Worm (Caenorhabditis elegans) whole organism, late embryonic: Measurements from ENCODE around the gene ttr-31.

Experiments used
- C08G9.2 ChIP-seq: sonication (generic microtip); optimal IDR thresholded peaks from 2 replicates; lab custom pipeline; 2016; ENCODE audit warnings: mild to moderate bottlenecking, missing genetic modification characterization, moderate library complexity, missing compliant biosample characterization
- C38D4.7 ChIP-seq: fragments of 200-800 bp; sonication (Bioruptor generic); optimal IDR thresholded peaks from 2 replicates; lab custom pipeline; 2018; ENCODE audit warnings: mild to moderate bottlenecking, missing genetic modification characterization, moderate library complexity, missing compliant biosample characterization
- K02D7.2 ChIP-seq: sonication (generic microtip); optimal IDR thresholded peaks from 2 replicates; lab custom pipeline; 2017; ENCODE audit warnings: mild to moderate bottlenecking, missing genetic modification characterization, missing compliant biosample characterization
- K09A11.1 ChIP-seq: sonication (generic microtip); optimal IDR thresholded peaks from 2 replicates; lab custom pipeline; 2017; ENCODE audit warnings: antibody characterized with exemption, mild to moderate bottlenecking, missing genetic modification characterization, missing compliant biosample characterization; ENCODE audit not compliant: insufficient read depth
- T23F11.4 ChIP-seq: fragments of 200-800 bp; sonication (Bioruptor generic); optimal IDR thresholded peaks from 2 replicates; lab custom pipeline; 2018; ENCODE audit warnings: mild to moderate bottlenecking, missing genetic modification characterization, missing compliant biosample characterization
- ceh-14 ChIP-seq: sonication (generic microtip); optimal IDR thresholded peaks from 2 replicates; lab custom pipeline; 2016; ENCODE audit warnings: missing genotype, missing genetic modification characterization, missing compliant biosample characterization
- ceh-19 ChIP-seq: fragments of 200-800 bp; sonication (Bioruptor generic); optimal IDR thresholded peaks from 2 replicates; lab custom pipeline; 2018; ENCODE audit warnings: mild to moderate bottlenecking, missing genetic modification characterization, missing compliant biosample characterization
- ceh-2 ChIP-seq: sonication (generic microtip); optimal IDR thresholded peaks from 2 replicates; lab custom pipeline; 2016; ENCODE audit warnings: missing genotype, missing genetic modification characterization, missing compliant biosample characterization
- ceh-22 ChIP-seq: sonication (generic microtip); optimal IDR thresholded peaks from 2 replicates; lab custom pipeline; 2017; ENCODE audit warnings: missing biosample characterization, missing genetic modification characterization
- ceh-30 ChIP-seq: fragments of 150-350 bp; optimal IDR thresholded peaks from 2 replicates; lab custom pipeline; 2014; ENCODE audit warnings: missing biosample characterization, missing genetic modification characterization
- ceh-31 ChIP-seq: sonication (generic microtip); optimal IDR thresholded peaks from 2 replicates; lab custom pipeline; 2016; ENCODE audit warnings: missing genetic modification characterization, missing compliant biosample characterization
- ceh-34 ChIP-seq: sonication (generic microtip); optimal IDR thresholded peaks from 2 replicates; lab custom pipeline; 2016; ENCODE audit warnings: mild to moderate bottlenecking, missing genetic modification characterization, missing compliant biosample characterization
- ceh-45 ChIP-seq: fragments of 200-800 bp; sonication (Bioruptor generic); IDR thresholded peaks from 2 replicates; pipeline ENCODE4 v1.3.6; 2022; ENCODE audit warnings: missing genetic modification reagents, missing genetic modification characterization, missing compliant biosample characterization
- dve-1 ChIP-seq: sonication (generic microtip); optimal IDR thresholded peaks from 2 replicates; lab custom pipeline; 2017; ENCODE audit warnings: antibody characterized with exemption, mild to moderate bottlenecking, missing genetic modification characterization, missing compliant biosample characterization
- elt-2 ChIP-seq: sonication (generic microtip); optimal IDR thresholded peaks from 2 replicates; lab custom pipeline; 2016; ENCODE audit warnings: missing genetic modification reagents, missing genetic modification characterization, missing compliant biosample characterization
- fax-1 ChIP-seq: sonication (generic microtip); optimal IDR thresholded peaks from 2 replicates; lab custom pipeline; 2016; ENCODE audit warnings: missing genotype, missing genetic modification characterization, missing compliant biosample characterization
- hlh-13 ChIP-seq: fragments of 200-800 bp; sonication (Bioruptor generic); optimal IDR thresholded peaks from 2 replicates; lab custom pipeline; 2018; ENCODE audit warnings: mild to moderate bottlenecking, missing genetic modification characterization, missing compliant biosample characterization
- hlh-15 ChIP-seq: sonication (generic microtip); optimal IDR thresholded peaks from 2 replicates; lab custom pipeline; 2016; ENCODE audit warnings: missing genetic modification characterization, missing compliant biosample characterization
- hlh-30 ChIP-seq: sonication (generic microtip); optimal IDR thresholded peaks from 2 replicates; lab custom pipeline; 2017; ENCODE audit warnings: antibody characterized with exemption, missing genetic modification characterization, missing compliant biosample characterization; ENCODE audit not compliant: insufficient read depth
- hlh-6 ChIP-seq: sonication (generic microtip); optimal IDR thresholded peaks from 2 replicates; lab custom pipeline; 2016; ENCODE audit warnings: missing genotype, missing genetic modification characterization, missing compliant biosample characterization
- mec-3 ChIP-seq: sonication (generic microtip); optimal IDR thresholded peaks from 2 replicates; lab custom pipeline; 2016; ENCODE audit warnings: borderline replicate concordance, missing genetic modification characterization, missing compliant biosample characterization
- nhr-11 ChIP-seq: fragments of 150-350 bp; optimal IDR thresholded peaks from 2 replicates; lab custom pipeline; 2014; ENCODE audit warnings: missing biosample characterization, missing genetic modification characterization
- nhr-232 ChIP-seq: sonication (generic microtip); optimal IDR thresholded peaks from 2 replicates; lab custom pipeline; 2016; ENCODE audit warnings: missing genetic modification characterization, missing compliant biosample characterization
- npax-4 ChIP-seq: sonication (generic microtip); optimal IDR thresholded peaks from 2 replicates; lab custom pipeline; 2016; ENCODE audit warnings: missing genetic modification characterization, missing compliant biosample characterization
- pax-1 ChIP-seq: fragments of 150-350 bp; optimal IDR thresholded peaks from 2 replicates; lab custom pipeline; 2014; ENCODE audit warnings: missing biosample characterization, missing genetic modification characterization
- pha-2 ChIP-seq: sonication (generic microtip); optimal IDR thresholded peaks from 2 replicates; lab custom pipeline; 2017; ENCODE audit warnings: mild to moderate bottlenecking, missing genetic modification characterization, missing compliant biosample characterization
- pha-4 ChIP-seq: fragments of 150-350 bp; optimal IDR thresholded peaks from 2 replicates; lab custom pipeline; 2018; ENCODE audit warnings: missing biosample characterization, missing genetic modification reagents, missing genetic modification characterization
- pros-1 ChIP-seq: fragments of 150-350 bp; optimal IDR thresholded peaks from 2 replicates; lab custom pipeline; 2014; ENCODE audit warnings: missing biosample characterization, missing genetic modification reagents, missing genetic modification characterization
- sdc-2 ChIP-seq: sonication (generic microtip); optimal IDR thresholded peaks from 2 replicates; lab custom pipeline; 2016; ENCODE audit warnings: missing genotype, missing genetic modification characterization, missing compliant biosample characterization
- sox-4 ChIP-seq: sonication (generic microtip); optimal IDR thresholded peaks from 2 replicates; lab custom pipeline; 2017; ENCODE audit warnings: mild to moderate bottlenecking, missing genetic modification characterization, inconsistent platforms, missing compliant biosample characterization
- syd-9 ChIP-seq: sonication (generic microtip); optimal IDR thresholded peaks from 2 replicates; lab custom pipeline; 2016; ENCODE audit warnings: mild to moderate bottlenecking, missing genetic modification characterization, moderate library complexity, missing compliant biosample characterization
- tbx-2 ChIP-seq: sonication (generic microtip); optimal IDR thresholded peaks from 2 replicates; lab custom pipeline; 2016; ENCODE audit warnings: missing genetic modification characterization, missing compliant biosample characterization
- ttx-3 ChIP-seq: sonication (generic microtip); optimal IDR thresholded peaks from 2 replicates; lab custom pipeline; 2016; ENCODE audit warnings: missing genetic modification reagents, missing genetic modification characterization, missing compliant biosample characterization
- unc-3 ChIP-seq, 2 experiments: fragments of 200-800 bp in 1 of 2; sonication (Bioruptor generic) in 1 of 2; sonication (generic microtip) in 1 of 2; conservative IDR thresholded peaks in 1 of 2; optimal IDR thresholded peaks in 1 of 2; 2 replicates each; pipeline versions ENCODE4 v1.3.6 to Lab custom; 2016 to 2022; ENCODE audit warnings: missing compliant biosample characterization in 2 of 2, missing genetic modification characterization in 2 of 2, missing genetic modification reagents in 1 of 2
- unc-42 ChIP-seq: sonication (generic microtip); optimal IDR thresholded peaks from 2 replicates; lab custom pipeline; 2016; ENCODE audit warnings: missing genotype, missing genetic modification characterization, missing compliant biosample characterization
- unc-55 ChIP-seq: sonication (generic microtip); optimal IDR thresholded peaks from 2 replicates; lab custom pipeline; 2017; ENCODE audit warnings: missing biosample characterization, missing genetic modification reagents, missing genetic modification characterization
- zip-5 ChIP-seq: sonication (generic microtip); optimal IDR thresholded peaks from 2 replicates; lab custom pipeline; 2016; ENCODE audit warnings: missing genetic modification characterization, missing compliant biosample characterization
- ztf-16 ChIP-seq: sonication (generic microtip); optimal IDR thresholded peaks from 2 replicates; lab custom pipeline; 2017; ENCODE audit warnings: missing genetic modification characterization, missing compliant biosample characterization

ttr-31 gene

ce11 chrX:11031047-11031695, 22.3 kb upstream of the ttr-31 start (continued):
- TF ChIP-seq ceh-22 (tag; lab: Kevin White, UChicago) = peak; percentile 18
- TF ChIP-seq pax-1 (tag; lab: Kevin White, UChicago) = peak; percentile 67
- TF ChIP-seq pha-4 (tag; lab: Kevin White, UChicago) = no peak
- no peak for TF ChIP-seq C38D4.7 (GFP tag; lab: Kevin White, UChicago)
- peak; percentile 40 for TF ChIP-seq elt-2 (tag; lab: Kevin White, UChicago)
- TF ChIP-seq T23F11.4 (GFP tag; lab: Kevin White, UChicago) = peak; percentile 57
- no peak for TF ChIP-seq ttx-3 (tag; lab: Kevin White, UChicago)
- peak; percentile 86 for TF ChIP-seq ceh-2 (tag; lab: Kevin White, UChicago)
- peak; percentile 85 for TF ChIP-seq unc-42 (tag; lab: Kevin White, UChicago)
- TF ChIP-seq tbx-2 (tag; lab: Kevin White, UChicago) = peak; percentile 96
- TF ChIP-seq unc-3 (GFP tag; conservative IDR thresholded peaks at IDR 0.05; lab: Robert Waterston, UW) = 0 out of 2 replicates have a peak, but pooled peaks have one; percentile 14
- TF ChIP-seq unc-3 (tag; optimal IDR thresholded peaks at IDR 0.05; lab: Kevin White, UChicago) = no peak
- peak; percentile 52 for TF ChIP-seq dve-1 (tag; lab: Kevin White, UChicago)
- TF ChIP-seq nhr-232 (tag; lab: Kevin White, UChicago) = no peak
- TF ChIP-seq nhr-11 (tag; lab: Kevin White, UChicago) = no peak
- TF ChIP-seq K02D7.2 (tag; lab: Kevin White, UChicago) = no peak
- no peak for TF ChIP-seq npax-4 (tag; lab: Kevin White, UChicago)
- TF ChIP-seq hlh-15 (tag; lab: Kevin White, UChicago) = no peak
- TF ChIP-seq C08G9.2 (tag; lab: Kevin White, UChicago) = peak; percentile 75
- peak; percentile 3 for TF ChIP-seq mec-3 (tag; lab: Kevin White, UChicago)
- peak; percentile 80 for TF ChIP-seq ceh-14
- TF ChIP-seq syd-9 (tag; lab: Kevin White, UChicago) = peak; percentile 73
- no peak for TF ChIP-seq ceh-30 (tag; lab: Kevin White, UChicago)
- TF ChIP-seq pha-2 (tag; lab: Kevin White, UChicago) = peak; percentile 57
- peak; percentile 83 for TF ChIP-seq sdc-2
- TF ChIP-seq hlh-30 (tag; lab: Kevin White, UChicago) = peak; percentile 72
- no peak for TF ChIP-seq zip-5 (tag; lab: Kevin White, UChicago)
- TF ChIP-seq sox-4 (tag; lab: Kevin White, UChicago) = no peak
- TF ChIP-seq pros-1 (tag; lab: Kevin White, UChicago) = peak; percentile 90
- no peak for TF ChIP-seq fax-1 (tag; lab: Kevin White, UChicago)
- TF ChIP-seq ceh-34 (tag; lab: Kevin White, UChicago) = peak; percentile 90
- peak; percentile 97 for TF ChIP-seq ceh-31 (tag; lab: Kevin White, UChicago)
- TF ChIP-seq ceh-45 (GFP tag; lab: Robert Waterston, UW) = no peak
- TF ChIP-seq hlh-13 (GFP tag; lab: Kevin White, UChicago) = no peak
- peak; percentile 51 for TF ChIP-seq ceh-19 (GFP tag; lab: Kevin White, UChicago)
- peak; percentile 85 for TF ChIP-seq unc-55
- peak; percentile 64 for TF ChIP-seq ztf-16 (tag; lab: Kevin White, UChicago)
- peak; percentile 77 for TF ChIP-seq hlh-6 (tag; lab: Kevin White, UChicago)

- TF ChIP-seq K09A11.1 = no peak
- TF ChIP-seq, all 69 proteins: peak for 0
Measured at ce11 chrX:11028617-11029016, 19.8 kb upstream of the ttr-31 start, which contains the start of gene ldb-1. Gene ldb-1 (plus strand): TSS chrX:11028917.
